Worm (Caenorhabditis elegans) whole organism, L4/young adult: ENCODE measurements around the gene C25B8.8.

ENCODE experiments used
- W03F9.2 ChIP-seq: fragments of 150-350 bp; optimal IDR thresholded peaks from 2 replicates; lab custom pipeline; 2014; ENCODE audit warnings: missing biosample characterization, missing genetic modification characterization
- dao-5 ChIP-seq: sonication (generic microtip); optimal IDR thresholded peaks from 2 replicates; lab custom pipeline; 2016; ENCODE audit warnings: missing genotype, missing genetic modification characterization, moderate library complexity, missing compliant biosample characterization
- him-1 ChIP-seq: sonication (generic microtip); optimal IDR thresholded peaks from 2 replicates; lab custom pipeline; 2016; ENCODE audit warnings: missing genotype, missing genetic modification reagents, missing genetic modification characterization, missing compliant biosample characterization

The C25B8.8 gene

ce11 chrX:6606991-6607390 is 2.8 kb upstream of the C25B8.8 start, which contains the start of gene cpr-6:
Gene cpr-6 (plus strand): TSS chrX:6607207.
- TF ChIP-seq him-1 (tag; lab: Kevin White, UChicago) (no peak), W03F9.2 (tag; lab: Kevin White, UChicago) (no peak), dao-5 (tag; lab: Kevin White, UChicago) (no peak)

ce11 chrX:6607599-6607998 is 2.2 kb upstream of the C25B8.8 start:
- TF ChIP-seq dao-5 (tag; lab: Kevin White, UChicago) (no peak), him-1 (tag; lab: Kevin White, UChicago) (no peak)

ce11 chrX:6609251-6609650 is 566 bp upstream of the C25B8.8 start:
- TF ChIP-seq dao-5 (tag; lab: Kevin White, UChicago) (no peak), W03F9.2 (tag; lab: Kevin White, UChicago) (no peak), him-1 (tag; lab: Kevin White, UChicago) (no peak)

- TF ChIP-seq dao-5 (tag; lab: Kevin White, UChicago) (no peak), him-1 (tag; lab: Kevin White, UChicago) (no peak), W03F9.2 (tag; lab: Kevin White, UChicago) (no peak)
Measured at ce11 chrX:6613537-6613936, 3.7 kb downstream of the C25B8.8 start.

- TF ChIP-seq W03F9.2 (tag; lab: Kevin White, UChicago), result no peak
- TF ChIP-seq him-1 (tag; lab: Kevin White, UChicago), result no peak
- no peak for TF ChIP-seq dao-5 (tag; lab: Kevin White, UChicago)
Measured at ce11 chrX:6617622-6618021, 7.8 kb downstream of the C25B8.8 start.

- TF ChIP-seq him-1 (tag; lab: Kevin White, UChicago) (no peak), W03F9.2 (tag; lab: Kevin White, UChicago) (no peak), dao-5 (tag; lab: Kevin White, UChicago) (no peak)
Measured at ce11 chrX:6618712-6619111, 8.9 kb downstream of the C25B8.8 start, which contains the start of gene kqt-1. Gene kqt-1 (plus strand): TSS chrX:6619012.

- TF ChIP-seq dao-5 (tag; lab: Kevin White, UChicago), result no peak
- TF ChIP-seq him-1 (tag; lab: Kevin White, UChicago), result no peak
- TF ChIP-seq W03F9.2 (tag; lab: Kevin White, UChicago), result no peak
Measured at ce11 chrX:6622552-6623236, 12.9 kb downstream of the C25B8.8 start, which contains the start of gene clec-266. Gene clec-266 (minus strand): TSS chrX:6622915.

- no peak for TF ChIP-seq W03F9.2 (tag; lab: Kevin White, UChicago)
- TF ChIP-seq him-1 (tag; lab: Kevin White, UChicago), result no peak
- TF ChIP-seq dao-5 (tag; lab: Kevin White, UChicago), result no peak
Measured at ce11 chrX:6625275-6625674, 15.5 kb downstream of the C25B8.8 start.

ce11 chrX:6630645-6631044 is 20.8 kb downstream of the C25B8.8 start:
- TF ChIP-seq him-1 (tag; lab: Kevin White, UChicago) (no peak), W03F9.2 (tag; lab: Kevin White, UChicago) (no peak), dao-5 (tag; lab: Kevin White, UChicago) (no peak)

- no peak for TF ChIP-seq W03F9.2 (tag; lab: Kevin White, UChicago)
- no peak for TF ChIP-seq him-1 (tag; lab: Kevin White, UChicago)
- no peak for TF ChIP-seq dao-5 (tag; lab: Kevin White, UChicago)
Measured at ce11 chrX:6631437-6631836, 21.6 kb downstream of the C25B8.8 start, which contains the start of gene aexr-2. Gene aexr-2 (minus strand): TSS chrX:6631537.

- TF ChIP-seq dao-5 (tag; lab: Kevin White, UChicago) (no peak), W03F9.2 (tag; lab: Kevin White, UChicago) (no peak)
Measured at ce11 chrX:6635173-6635572, 25.4 kb downstream of the C25B8.8 start, which contains the start of gene aexr-1. Gene aexr-1 (minus strand): TSS chrX:6635273.

ce11 chrX:6637933-6638332 is 28.1 kb downstream of the C25B8.8 start:
- TF ChIP-seq W03F9.2 (tag; lab: Kevin White, UChicago), result no peak
- TF ChIP-seq dao-5 (tag; lab: Kevin White, UChicago), result no peak
- no peak for TF ChIP-seq him-1 (tag; lab: Kevin White, UChicago)

- TF ChIP-seq dao-5 (tag; lab: Kevin White, UChicago) (no peak), him-1 (tag; lab: Kevin White, UChicago) (no peak), W03F9.2 (tag; lab: Kevin White, UChicago) (no peak)
Measured at ce11 chrX:6638985-6639573, 29.3 kb downstream of the C25B8.8 start.
